Worm (Caenorhabditis elegans) whole organism, L4 larva: ENCODE results near the gene sri-70.
"Not testable (repeated sequence)": the region's sequence is repeated elsewhere in the genome, so short reads cannot be mapped to it uniquely, and the experiment has no call there.

Experiments
- aly-2 ChIP-seq: sonication (generic microtip); optimal IDR thresholded peaks from 2 replicates; lab custom pipeline; 2018; ENCODE audit warnings: missing biosample characterization, missing genetic modification characterization
- ama-1 ChIP-seq: fragments of 150-350 bp; optimal IDR thresholded peaks from 2 replicates; lab custom pipeline; 2014; ENCODE audit warnings: inconsistent platforms, mixed read lengths
- dmd-9 ChIP-seq: fragments of 200-800 bp; sonication (Bioruptor generic); IDR thresholded peaks from 2 replicates; pipeline ENCODE4 v1.3.6; 2022; ENCODE audit warnings: missing genetic modification reagents, missing genetic modification characterization, missing compliant biosample characterization
- egl-27 ChIP-seq: sonication (generic microtip); optimal IDR thresholded peaks from 3 replicates; lab custom pipeline; 2017; ENCODE audit warnings: missing biosample characterization, missing genetic modification reagents, missing genetic modification characterization
- fos-1 ChIP-seq: fragments of 150-350 bp; optimal IDR thresholded peaks from 2 replicates; lab custom pipeline; 2014; ENCODE audit warnings: missing biosample characterization, missing genetic modification characterization
- lin-13 ChIP-seq: fragments of 150-350 bp; optimal IDR thresholded peaks from 2 replicates; lab custom pipeline; 2014; ENCODE audit warnings: missing biosample characterization, missing genetic modification reagents, missing genetic modification characterization
- nhr-42 ChIP-seq: fragments of 200-800 bp; sonication (Bioruptor generic); IDR thresholded peaks from 2 replicates; pipeline ENCODE4 v1.3.6; 2022; ENCODE audit warnings: missing genetic modification characterization, missing compliant biosample characterization
- nhr-76 ChIP-seq: fragments of 150-350 bp; optimal IDR thresholded peaks from 2 replicates; lab custom pipeline; 2014; ENCODE audit warnings: missing biosample characterization, missing genetic modification characterization
- sdz-12 ChIP-seq: fragments of 200-800 bp; sonication (Bioruptor generic); optimal IDR thresholded peaks from 2 replicates; lab custom pipeline; 2018; ENCODE audit warnings: mild to moderate bottlenecking, missing genetic modification characterization, missing compliant biosample characterization
- unc-62 ChIP-seq, 3 experiments: fragments of 150-350 bp in 1 of 3; sonication (generic microtip); optimal IDR thresholded peaks in 2 of 3; peaks in 1 of 3; 1 replicate in 1 of 3; 2 replicates in 2 of 3; lab custom pipeline; 2014 to 2017; ENCODE audit warnings: missing biosample characterization in 3 of 3, missing genetic modification characterization in 3 of 3, missing genetic modification reagents in 3 of 3, missing genotype in 1 of 3
- zfp-3 ChIP-seq: fragments of 200-800 bp; sonication (Bioruptor generic); conservative IDR thresholded peaks from 2 replicates; pipeline ENCODE4 v1.3.6; 2022; ENCODE audit warnings: missing genetic modification reagents, missing genetic modification characterization, missing compliant biosample characterization
- ztf-11 ChIP-seq: fragments of 150-350 bp; optimal IDR thresholded peaks from 2 replicates; lab custom pipeline; 2014; ENCODE audit warnings: missing biosample characterization, missing genetic modification characterization

DNA sequence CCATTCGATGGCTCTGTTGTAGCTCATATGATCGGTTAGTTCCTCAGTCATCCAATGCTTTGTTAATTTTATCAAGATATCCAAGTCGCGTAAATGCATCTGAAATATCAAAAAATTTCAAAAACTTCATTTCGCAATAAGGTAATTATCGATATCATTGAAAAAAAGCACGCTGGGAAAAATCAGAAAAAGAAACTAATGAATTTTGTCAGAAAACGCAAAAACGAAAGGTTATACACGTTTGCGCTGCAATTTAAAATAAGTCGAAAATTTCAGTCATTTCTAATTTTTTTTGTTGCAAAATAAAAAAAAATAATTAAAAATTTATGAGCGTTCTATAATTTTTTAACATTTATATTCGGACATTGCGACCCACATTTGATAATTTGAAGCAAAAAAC lies 38.0 kb upstream of the sri-70 start, which contains the start of gene K10G4.3:
- not testable (repeated sequence) for TF ChIP-seq aly-2 (tag; lab: Kevin White, UChicago); dmd-9 (GFP tag; lab: Robert Waterston, UW); ama-1 (lab: Kevin White, UChicago); nhr-76 (tag; lab: Kevin White, UChicago); nhr-42 (GFP tag; lab: Robert Waterston, UW); ztf-11 (tag; lab: Kevin White, UChicago); sdz-12 (GFP tag; lab: Kevin White, UChicago); egl-27 (tag; lab: Kevin White, UChicago); zfp-3; lin-13 (GFP tag; lab: Kevin White, UChicago); unc-62 (GFP tag; optimal IDR thresholded peaks at IDR 0.05 in 1 of 2; lab: Kevin White, UChicago); unc-62 (tag; optimal IDR thresholded peaks at IDR 0.05; lab: Kevin White, UChicago); fos-1
